Worm (Caenorhabditis elegans) whole organism, late embryonic: Measurements from ENCODE around the gene F36H5.12.

ENCODE experiments used
- C38D4.7 ChIP-seq: fragments of 200-800 bp; sonication (Bioruptor generic); optimal IDR thresholded peaks from 2 replicates; lab custom pipeline; 2018; ENCODE audit warnings: mild to moderate bottlenecking, missing genetic modification characterization, moderate library complexity, missing compliant biosample characterization
- ama-1 ChIP-seq: fragments of 150-350 bp; optimal IDR thresholded peaks from 2 replicates; lab custom pipeline; 2014
- ceh-9 ChIP-seq: sonication (generic microtip); optimal IDR thresholded peaks from 2 replicates; lab custom pipeline; 2016; ENCODE audit warnings: mild to moderate bottlenecking, missing genetic modification characterization, inconsistent platforms, missing compliant biosample characterization
- lin-11 ChIP-seq: fragments of 200-800 bp; sonication (Bioruptor generic); optimal IDR thresholded peaks from 2 replicates; lab custom pipeline; 2018; ENCODE audit warnings: mild to moderate bottlenecking, missing genetic modification characterization, missing compliant biosample characterization
- mec-3 ChIP-seq: sonication (generic microtip); optimal IDR thresholded peaks from 2 replicates; lab custom pipeline; 2016; ENCODE audit warnings: borderline replicate concordance, missing genetic modification characterization, missing compliant biosample characterization
- ztf-16 ChIP-seq: sonication (generic microtip); optimal IDR thresholded peaks from 2 replicates; lab custom pipeline; 2017; ENCODE audit warnings: missing genetic modification characterization, missing compliant biosample characterization

DNA sequence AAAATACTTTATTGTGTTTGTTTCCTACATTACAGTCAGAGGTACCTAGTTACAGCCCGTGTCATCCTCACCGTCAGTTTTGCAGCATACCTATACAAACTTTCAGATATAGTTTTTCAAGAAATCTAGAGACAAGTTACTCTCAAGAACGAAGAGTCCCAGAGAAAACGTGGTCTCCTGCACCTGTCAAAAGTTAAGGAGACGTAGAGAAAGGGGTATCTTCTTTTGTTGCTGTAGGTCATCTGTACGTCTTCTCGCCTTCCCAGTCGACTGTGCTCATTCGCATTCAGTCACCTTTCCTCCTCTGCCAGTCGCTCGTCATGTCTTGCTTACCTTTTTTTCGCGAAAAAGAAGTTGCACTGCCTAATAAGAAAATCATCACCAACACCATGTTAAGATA lies 18.9 kb downstream of the F36H5.12 start, which contains the start of gene F36H5.4:
- TF ChIP-seq lin-11 (tag; lab: Kevin White, UChicago) (no peak), ceh-9 (tag; lab: Kevin White, UChicago) (no peak), ama-1 (lab: Kevin White, UChicago) (no peak), mec-3 (tag; lab: Kevin White, UChicago) (no peak), ztf-16 (tag; lab: Kevin White, UChicago) (no peak), C38D4.7 (no peak)
